Worm (Caenorhabditis elegans): ENCODE results near the gene tasp-1.

- TF ChIP-seq dao-5 (tag; optimal IDR thresholded peaks at IDR 0.05): no peak
- TF ChIP-seq him-1 (tag; optimal IDR thresholded peaks at IDR 0.05): no peak
Measured at ce11 chrIII:10734511-10735233, 24.4 kb upstream of the tasp-1 start.

Data from whole organism, L4/young adult.